Fruit fly (Drosophila melanogaster): ENCODE measurements around the gene CG16986.

DNA sequence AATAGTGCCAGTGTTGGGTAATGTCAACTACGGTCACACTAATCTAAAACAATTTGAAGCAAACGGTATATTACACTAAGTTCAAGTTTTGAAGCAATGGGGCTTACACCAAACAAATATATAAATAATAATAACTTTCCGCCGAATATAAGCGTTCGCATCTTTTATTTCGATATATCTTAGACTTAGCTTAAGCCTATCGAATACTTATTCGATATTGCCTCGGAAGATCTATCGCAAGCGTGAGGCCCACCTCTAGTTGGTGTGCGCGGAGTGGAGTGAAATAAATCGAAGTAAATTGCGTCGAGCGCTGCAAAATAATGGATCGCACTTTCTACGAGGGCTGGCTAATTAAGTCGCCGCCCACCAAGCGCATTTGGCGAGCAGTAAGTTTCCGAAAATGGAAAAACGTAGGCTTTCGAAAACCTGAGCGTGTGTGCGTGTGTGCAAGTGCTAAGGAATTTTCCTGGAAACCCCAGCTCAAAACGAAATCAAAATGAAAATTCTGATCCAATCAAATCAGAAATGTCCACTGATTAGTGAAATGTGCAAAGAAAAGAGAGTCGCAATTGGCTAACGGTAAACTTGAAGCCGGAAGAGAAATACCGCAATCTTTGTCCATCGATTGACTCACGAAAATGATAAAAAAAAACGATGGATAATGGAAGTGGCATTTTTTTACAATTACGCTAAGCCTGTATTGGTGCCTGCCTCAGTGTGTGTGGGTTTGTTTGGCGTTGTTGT lies 10.8 kb upstream of the CG16986 start, which contains the start of gene dos:
- TF ChIP-seq CG8478 (optimal IDR thresholded peaks at IDR 0.05) (no peak), pan (optimal IDR thresholded peaks at IDR 0.05) (no peak), psq (optimal IDR thresholded peaks at IDR 0.05) (no peak)
